Fruit fly (Drosophila melanogaster) whole organism, embryonic: ENCODE measurements around the gene CG3337.

ENCODE experiments used
- Atf-2 ChIP-seq: fragments of 200-800 bp; sonication (Bioruptor generic); optimal IDR thresholded peaks from 2 replicates; lab custom pipeline; 2016; ENCODE audit warnings: missing biosample characterization, missing genetic modification characterization
- Bgb ChIP-seq: fragments of 200-800 bp; sonication (Bioruptor generic); IDR thresholded peaks from 2 replicates; pipeline ENCODE4 v1.3.6; 2022; ENCODE audit warnings: missing biosample characterization, missing genetic modification characterization; ENCODE audit not compliant: partially characterized antibody
- C15 ChIP-seq: fragments of 200-800 bp; sonication (Bioruptor generic); IDR thresholded peaks from 3 replicates; pipeline ENCODE4 v1.3.6; 2022; ENCODE audit warnings: missing biosample characterization, missing genetic modification characterization
- CG10267 ChIP-seq: fragments of 200-800 bp; sonication (Bioruptor generic); optimal IDR thresholded peaks from 2 replicates; lab custom pipeline; 2018; ENCODE audit warnings: missing biosample characterization, mild to moderate bottlenecking, missing genetic modification characterization, moderate library complexity
- CG10979 ChIP-seq: fragments of 200-800 bp; sonication (Bioruptor generic); optimal IDR thresholded peaks from 2 replicates; lab custom pipeline; 2018; ENCODE audit warnings: missing biosample characterization, mild to moderate bottlenecking, missing genetic modification characterization, moderate library complexity
- CG11093 ChIP-seq: fragments of 200-800 bp; sonication (Bioruptor generic); IDR thresholded peaks from 3 replicates; pipeline ENCODE4 v1.3.6; 2022; ENCODE audit warnings: missing biosample characterization, missing genetic modification characterization
- CG12659 ChIP-seq: fragments of 200-800 bp; sonication (Bioruptor generic); optimal IDR thresholded peaks from 3 replicates; lab custom pipeline; 2017; ENCODE audit warnings: mild to moderate bottlenecking, missing biosample characterization, missing genetic modification reagents, missing genetic modification characterization
- CG12744 ChIP-seq: fragments of 200-800 bp; sonication (Bioruptor generic); optimal IDR thresholded peaks from 2 replicates; lab custom pipeline; 2016; ENCODE audit warnings: missing biosample characterization, missing genetic modification characterization
- CG12942 ChIP-seq: fragments of 200-800 bp; sonication (Bioruptor generic); optimal IDR thresholded peaks from 3 replicates; lab custom pipeline; 2016; ENCODE audit warnings: missing biosample characterization, missing genetic modification characterization
- CG17385 ChIP-seq: fragments of 200-800 bp; sonication (Bioruptor generic); optimal IDR thresholded peaks from 3 replicates; lab custom pipeline; 2018; ENCODE audit warnings: missing biosample characterization, mild to moderate bottlenecking, missing genetic modification characterization
- CG18476 ChIP-seq: fragments of 200-800 bp; sonication (Bioruptor generic); optimal IDR thresholded peaks from 2 replicates; lab custom pipeline; 2016; ENCODE audit warnings: missing biosample characterization, mild to moderate bottlenecking, missing genetic modification characterization
- CG31441 ChIP-seq: fragments of 200-800 bp; sonication (Bioruptor generic); IDR thresholded peaks from 2 replicates; pipeline ENCODE4 v1.3.6; 2022; ENCODE audit warnings: missing biosample characterization, missing genetic modification characterization
- CG4282 ChIP-seq: fragments of 200-800 bp; sonication (Bioruptor generic); optimal IDR thresholded peaks from 2 replicates; lab custom pipeline; 2016; ENCODE audit warnings: missing biosample characterization, missing genetic modification characterization
- CG5953 ChIP-seq: fragments of 200-800 bp; sonication (Bioruptor generic); IDR thresholded peaks from 2 replicates; pipeline ENCODE4 v1.3.6; 2022; ENCODE audit warnings: missing biosample characterization, missing genetic modification characterization
- CG6254 ChIP-seq: fragments of 200-800 bp; sonication (Bioruptor generic); optimal IDR thresholded peaks from 3 replicates; lab custom pipeline; 2017; ENCODE audit warnings: mild to moderate bottlenecking, missing biosample characterization, missing genetic modification reagents, missing genetic modification characterization
- CG6689 ChIP-seq: fragments of 200-800 bp; sonication (Bioruptor generic); IDR thresholded peaks from 2 replicates; pipeline ENCODE4 v1.3.6; 2022; ENCODE audit warnings: missing biosample characterization, missing genetic modification characterization
- CG7963 ChIP-seq: fragments of 200-800 bp; sonication (Bioruptor generic); IDR thresholded peaks from 3 replicates; pipeline ENCODE4 v1.3.6; 2022; ENCODE audit warnings: missing biosample characterization, missing genetic modification characterization; ENCODE audit not compliant: partially characterized antibody
- CoRest ChIP-seq: fragments of 200-800 bp; sonication (Bioruptor generic); optimal IDR thresholded peaks from 3 replicates; lab custom pipeline; 2018; ENCODE audit warnings: missing biosample characterization, mild to moderate bottlenecking, missing genetic modification characterization, moderate library complexity
- Deaf1 ChIP-seq: fragments of 200-800 bp; optimal IDR thresholded peaks from 3 replicates; lab custom pipeline; 2019; ENCODE audit warnings: missing biosample characterization, mild to moderate bottlenecking, missing genetic modification characterization, moderate library complexity
- Dfd ChIP-seq, 2 experiments: fragments of >200 bp; optimal IDR thresholded peaks; 2 replicates each; lab custom pipeline; 2017; ENCODE audit warnings: missing biosample characterization in 2 of 2, missing genetic modification characterization in 2 of 2
- H2.0 ChIP-seq: fragments of 200-800 bp; sonication (Bioruptor generic); IDR thresholded peaks from 2 replicates; pipeline ENCODE4 v1.3.6; 2022; ENCODE audit warnings: missing biosample characterization, missing genetic modification characterization
- Hr78 ChIP-seq, 2 experiments: fragments of 200-800 bp in 1 of 2; fragments of >200 bp in 1 of 2; sonication (Bioruptor generic) in 1 of 2; optimal IDR thresholded peaks; 2 replicates each; lab custom pipeline; 2017 to 2019; ENCODE audit warnings: missing biosample characterization in 2 of 2, missing genetic modification characterization in 2 of 2, mild to moderate bottlenecking in 1 of 2, moderate library complexity in 1 of 2
- Lpt ChIP-seq: fragments of >200 bp; optimal IDR thresholded peaks from 2 replicates; lab custom pipeline; 2018; ENCODE audit warnings: missing biosample characterization, missing genetic modification characterization
- PHDP ChIP-seq: fragments of 200-800 bp; sonication (Bioruptor generic); optimal IDR thresholded peaks from 3 replicates; lab custom pipeline; 2018; ENCODE audit warnings: missing biosample characterization, mild to moderate bottlenecking, missing genetic modification characterization, moderate library complexity
- Pdp1 ChIP-seq, 2 experiments: fragments of 200-800 bp; sonication (Bioruptor generic); optimal IDR thresholded peaks; 3 replicates each; lab custom pipeline; 2016; ENCODE audit warnings: missing biosample characterization in 2 of 2, missing genetic modification characterization in 2 of 2, mild to moderate bottlenecking in 1 of 2, moderate library complexity in 1 of 2
- Spps ChIP-seq: fragments of 200-800 bp; sonication (Bioruptor generic); optimal IDR thresholded peaks from 2 replicates; lab custom pipeline; 2018; ENCODE audit warnings: missing biosample characterization, mild to moderate bottlenecking, missing genetic modification characterization
- Ssrp ChIP-seq: fragments of 200-800 bp; sonication (Bioruptor generic); optimal IDR thresholded peaks from 2 replicates; lab custom pipeline; 2018; ENCODE audit warnings: missing biosample characterization, mild to moderate bottlenecking, missing genetic modification characterization, moderate library complexity
- abd-A ChIP-seq: fragments of 200-800 bp; sonication (Bioruptor generic); optimal IDR thresholded peaks from 3 replicates; lab custom pipeline; 2019; ENCODE audit warnings: missing biosample characterization, mild to moderate bottlenecking, missing genetic modification characterization, moderate library complexity
- bab2 ChIP-seq: fragments of 200-800 bp; sonication (Bioruptor generic); optimal IDR thresholded peaks from 2 replicates; lab custom pipeline; 2016; ENCODE audit warnings: missing biosample characterization, missing genetic modification characterization
- cas ChIP-seq: fragments of 200-800 bp; sonication (Bioruptor generic); IDR thresholded peaks from 2 replicates; pipeline ENCODE4 v1.3.6; 2022; ENCODE audit warnings: missing biosample characterization, missing genetic modification characterization
- dan ChIP-seq: fragments of 200-800 bp; sonication (Bioruptor generic); IDR thresholded peaks from 2 replicates; pipeline ENCODE4 v1.3.6; 2022; ENCODE audit warnings: missing biosample characterization, missing genetic modification characterization
- danr ChIP-seq: fragments of 200-800 bp; sonication (Bioruptor generic); IDR thresholded peaks from 2 replicates; pipeline ENCODE4 v1.3.6; 2022; ENCODE audit warnings: missing biosample characterization, missing genetic modification characterization
- fd64A ChIP-seq: fragments of 200-800 bp; sonication (Bioruptor generic); optimal IDR thresholded peaks from 3 replicates; lab custom pipeline; 2018; ENCODE audit warnings: missing biosample characterization, mild to moderate bottlenecking, missing genetic modification characterization
- ftz-f1 ChIP-seq: fragments of 200-800 bp; sonication (Bioruptor generic); optimal IDR thresholded peaks from 2 replicates; lab custom pipeline; 2016; ENCODE audit warnings: missing biosample characterization, missing genetic modification characterization
- gem ChIP-seq: fragments of 200-800 bp; sonication (Bioruptor generic); optimal IDR thresholded peaks from 2 replicates; lab custom pipeline; 2019; ENCODE audit warnings: missing biosample characterization, mild to moderate bottlenecking, missing genetic modification characterization, moderate library complexity
- grau ChIP-seq: fragments of 200-800 bp; optimal IDR thresholded peaks from 3 replicates; lab custom pipeline; 2019; ENCODE audit warnings: missing biosample characterization, mild to moderate bottlenecking, missing genetic modification characterization, moderate library complexity
- h ChIP-seq: fragments of >200 bp; optimal IDR thresholded peaks from 2 replicates; lab custom pipeline; 2017
- ham ChIP-seq: fragments of 200-800 bp; sonication (Bioruptor generic); IDR thresholded peaks from 2 replicates; pipeline ENCODE4 v1.3.6; 2022; ENCODE audit warnings: missing biosample characterization, missing genetic modification characterization
- ken ChIP-seq: fragments of 200-800 bp; sonication (Bioruptor generic); IDR thresholded peaks from 3 replicates; pipeline ENCODE4 v1.3.6; 2022; ENCODE audit warnings: missing biosample characterization, missing genetic modification characterization
- lab ChIP-seq: fragments of 200-800 bp; sonication (Bioruptor generic); optimal IDR thresholded peaks from 3 replicates; lab custom pipeline; 2017; ENCODE audit warnings: missing biosample characterization, missing genetic modification characterization, mild to moderate bottlenecking, moderate library complexity, missing genetic modification reagents
- lilli ChIP-seq: fragments of 200-800 bp; sonication (Bioruptor generic); optimal IDR thresholded peaks from 3 replicates; lab custom pipeline; 2016; ENCODE audit warnings: missing biosample characterization, missing genetic modification characterization
- mirr ChIP-seq: fragments of 200-800 bp; sonication (Bioruptor generic); optimal IDR thresholded peaks from 3 replicates; lab custom pipeline; 2018; ENCODE audit warnings: missing biosample characterization, mild to moderate bottlenecking, missing genetic modification characterization
- phol ChIP-seq: fragments of 200-800 bp; sonication (Bioruptor generic); optimal IDR thresholded peaks from 3 replicates; lab custom pipeline; 2018; ENCODE audit warnings: missing biosample characterization, mild to moderate bottlenecking, missing genetic modification characterization, moderate library complexity
- sc ChIP-seq, 3 experiments: fragments of >200 bp in 2 of 3; fragments of 200-800 bp in 1 of 3; sonication (Bioruptor generic) in 1 of 3; optimal IDR thresholded peaks; 2 replicates in 2 of 3; 3 replicates in 1 of 3; lab custom pipeline; 2017; ENCODE audit warnings: mild to moderate bottlenecking in 1 of 3, missing biosample characterization in 1 of 3, missing genetic modification characterization in 1 of 3, missing genetic modification reagents in 1 of 3
- sim ChIP-seq: fragments of 200-800 bp; sonication (Bioruptor generic); IDR thresholded peaks from 2 replicates; pipeline ENCODE4 v1.3.6; 2022; ENCODE audit warnings: missing biosample characterization, missing genetic modification characterization
- ssp ChIP-seq: fragments of 200-800 bp; sonication (Bioruptor generic); IDR thresholded peaks from 2 replicates; pipeline ENCODE4 v1.3.6; 2022; ENCODE audit warnings: missing biosample characterization, missing genetic modification characterization
- tgo ChIP-seq: fragments of 200-800 bp; sonication (Bioruptor generic); IDR thresholded peaks from 3 replicates; pipeline ENCODE4 v1.3.6; 2022; ENCODE audit warnings: missing biosample characterization, missing genetic modification characterization
- trem ChIP-seq: fragments of 200-800 bp; optimal IDR thresholded peaks from 3 replicates; lab custom pipeline; 2019; ENCODE audit warnings: missing biosample characterization, mild to moderate bottlenecking, missing genetic modification characterization, moderate library complexity
- ttk ChIP-seq: fragments of 200-800 bp; sonication (Bioruptor generic); IDR thresholded peaks from 2 replicates; pipeline ENCODE4 v2.1.2; 2022; ENCODE audit warnings: missing biosample characterization, missing genetic modification characterization
- vvl ChIP-seq: fragments of 200-800 bp; sonication (Bioruptor generic); IDR thresholded peaks from 2 replicates; pipeline ENCODE4 v1.3.6; 2022; ENCODE audit warnings: missing biosample characterization, missing genetic modification characterization
- zf30C ChIP-seq: fragments of 200-800 bp; sonication (Bioruptor generic); optimal IDR thresholded peaks from 3 replicates; lab custom pipeline; 2018; ENCODE audit warnings: missing biosample characterization, mild to moderate bottlenecking, missing genetic modification characterization

Gene CG3337

dm6 chr3R:21199953-21200368 lies 23.4 kb downstream of the CG3337 start (continued):
- TF ChIP-seq CG10979 (tag; lab: Kevin White, UChicago) (peak; percentile 31), ssp (GFP tag; lab: Robert Waterston, UW) (0 out of 2 replicates have a peak, but pooled peaks have one; percentile 28), ttk (GFP tag; lab: Robert Waterston, UW) (no peak), h (lab: Kevin White, UChicago) (no peak), phol (tag; lab: Kevin White, UChicago) (peak; percentile 37), gem (tag; lab: Kevin White, UChicago) (peak; percentile 56), dan (GFP tag; lab: Robert Waterston, UW) (no peak), CG11093 (no peak), CG12744 (GFP tag; lab: Kevin White, UChicago) (no peak), Hr78 (GFP tag; optimal IDR thresholded peaks at IDR 0.05; lab: Kevin White, UChicago) (peak in 1 of 2 experiments; percentile 90), bab2 (peak; percentile 28), CG6254 (GFP tag; lab: Kevin White, UChicago) (no peak), Bgb (GFP tag; lab: Robert Waterston, UW) (no peak), CG7963 (GFP tag; lab: Robert Waterston, UW) (no peak), CG10267 (tag; lab: Kevin White, UChicago) (peak; percentile 4), vvl (0 out of 2 replicates have a peak, but pooled peaks have one; percentile 12), CG18476 (GFP tag; lab: Kevin White, UChicago) (peak; percentile 29), grau (tag; lab: Kevin White, UChicago) (peak; percentile 40), CG6689 (peak; percentile 24), CG31441 (peak; percentile 39), tgo (GFP tag; lab: Robert Waterston, UW) (peak; percentile 42; the same call in 2 of the 3 replicates), lab (GFP tag; lab: Kevin White, UChicago) (no peak), Pdp1 (GFP tag; optimal IDR thresholded peaks at IDR 0.05; lab: Kevin White, UChicago) (peak in 1 of 2 experiments; percentile 15), zf30C (GFP tag; lab: Kevin White, UChicago) (no peak), H2.0 (GFP tag; lab: Robert Waterston, UW) (no peak), danr (GFP tag; lab: Robert Waterston, UW) (no peak), Atf-2 (GFP tag; lab: Kevin White, UChicago) (peak; percentile 8), ken (GFP tag; lab: Robert Waterston, UW) (peak; percentile 16; the same call in 1 of the 3 replicates), sc (optimal IDR thresholded peaks at IDR 0.05; lab: Kevin White, UChicago) (no peak), sc (GFP tag; optimal IDR thresholded peaks at IDR 0.05; lab: Kevin White, UChicago) (peak; percentile 25), CG12942 (GFP tag; lab: Kevin White, UChicago) (no peak), Lpt (GFP tag; lab: Kevin White, UChicago) (no peak), CoRest (tag; lab: Kevin White, UChicago) (peak; percentile 39), sim (no peak), Spps (tag; lab: Kevin White, UChicago) (no peak), Dfd (GFP tag; optimal IDR thresholded peaks at IDR 0.05; lab: Kevin White, UChicago) (no peak), Deaf1 (no peak), Ssrp (peak; percentile 12), trem (tag; lab: Kevin White, UChicago) (peak; percentile 27), CG4282 (GFP tag; lab: Kevin White, UChicago) (no peak), CG17385 (GFP tag; lab: Kevin White, UChicago) (peak; percentile 34), C15 (GFP tag; lab: Robert Waterston, UW) (no peak), CG5953 (GFP tag; lab: Robert Waterston, UW) (no peak), CG12659 (GFP tag; lab: Kevin White, UChicago) (peak; percentile 27), ftz-f1 (GFP tag; lab: Kevin White, UChicago) (peak; percentile 33), PHDP (tag; lab: Kevin White, UChicago) (peak; percentile 6), mirr (GFP tag; lab: Kevin White, UChicago) (no peak), abd-A (no peak), cas (no peak), ham (GFP tag; lab: Robert Waterston, UW) (no peak), lilli (peak; percentile 30), fd64A (GFP tag; lab: Kevin White, UChicago) (peak; percentile 26)
